Fruit fly (Drosophila melanogaster) whole organism, embryonic: ENCODE results near the gene fig.

Source experiments
- CG10147 ChIP-seq: fragments of 200-800 bp; sonication (Bioruptor generic); optimal IDR thresholded peaks from 2 replicates; lab custom pipeline; 2019; ENCODE audit warnings: missing biosample characterization, mild to moderate bottlenecking, missing genetic modification characterization, moderate library complexity
- CG12391 ChIP-seq: fragments of 200-800 bp; sonication (Bioruptor generic); optimal IDR thresholded peaks from 3 replicates; lab custom pipeline; 2018; ENCODE audit warnings: missing biosample characterization, mild to moderate bottlenecking, missing genetic modification characterization, moderate library complexity
- CG12942 ChIP-seq: fragments of 200-800 bp; sonication (Bioruptor generic); optimal IDR thresholded peaks from 3 replicates; lab custom pipeline; 2016; ENCODE audit warnings: missing biosample characterization, missing genetic modification characterization
- CG14441 ChIP-seq: fragments of 200-800 bp; sonication (Bioruptor generic); IDR thresholded peaks from 2 replicates; pipeline ENCODE4 v1.3.6; 2022; ENCODE audit warnings: missing biosample characterization, missing genetic modification characterization
- CG15011 ChIP-seq: fragments of 200-800 bp; sonication (Bioruptor generic); optimal IDR thresholded peaks from 3 replicates; lab custom pipeline; 2018; ENCODE audit warnings: missing biosample characterization, mild to moderate bottlenecking, missing genetic modification characterization
- CG17328 ChIP-seq: fragments of 200-800 bp; sonication (Bioruptor generic); IDR thresholded peaks from 2 replicates; pipeline ENCODE4 v1.3.6; 2022; ENCODE audit warnings: missing biosample characterization, missing genetic modification characterization
- CG17359 ChIP-seq: fragments of 200-800 bp; sonication (Bioruptor generic); optimal IDR thresholded peaks from 3 replicates; lab custom pipeline; 2018; ENCODE audit warnings: missing biosample characterization, mild to moderate bottlenecking, missing genetic modification characterization, moderate library complexity
- CG17612 ChIP-seq: fragments of 200-800 bp; sonication (Bioruptor generic); IDR thresholded peaks from 2 replicates; pipeline ENCODE4 v1.3.6; 2022; ENCODE audit warnings: missing biosample characterization, missing genetic modification characterization
- CG18262 ChIP-seq: fragments of 200-800 bp; optimal IDR thresholded peaks from 3 replicates; lab custom pipeline; 2019; ENCODE audit warnings: missing biosample characterization, mild to moderate bottlenecking, missing genetic modification characterization, moderate library complexity
- CG18599 ChIP-seq: fragments of 200-800 bp; sonication (Bioruptor generic); optimal IDR thresholded peaks from 3 replicates; lab custom pipeline; 2017; ENCODE audit warnings: missing biosample characterization, missing genetic modification characterization, mild to moderate bottlenecking, moderate library complexity, missing genetic modification reagents
- CG18764 ChIP-seq: fragments of 200-800 bp; sonication (Bioruptor generic); optimal IDR thresholded peaks from 3 replicates; lab custom pipeline; 2016; ENCODE audit warnings: missing biosample characterization, missing genetic modification characterization
- CG2712 ChIP-seq: fragments of 200-800 bp; optimal IDR thresholded peaks from 3 replicates; lab custom pipeline; 2019; ENCODE audit warnings: missing biosample characterization, mild to moderate bottlenecking, missing genetic modification characterization, moderate library complexity
- CG33213 ChIP-seq: fragments of 200-800 bp; sonication (Bioruptor generic); optimal IDR thresholded peaks from 3 replicates; lab custom pipeline; 2016; ENCODE audit warnings: missing biosample characterization, missing genetic modification characterization
- CG5180 ChIP-seq: fragments of 200-800 bp; sonication (Bioruptor generic); optimal IDR thresholded peaks from 3 replicates; lab custom pipeline; 2017; ENCODE audit warnings: missing biosample characterization, missing genetic modification characterization, mild to moderate bottlenecking, moderate library complexity, missing genetic modification reagents
- CG6175 ChIP-seq: fragments of 200-800 bp; sonication (Bioruptor generic); IDR thresholded peaks from 3 replicates; pipeline ENCODE4 v1.3.6; 2022; ENCODE audit warnings: missing biosample characterization, missing genetic modification characterization
- CG6765 ChIP-seq: fragments of 200-800 bp; sonication (Bioruptor generic); optimal IDR thresholded peaks from 3 replicates; lab custom pipeline; 2017; ENCODE audit warnings: missing biosample characterization, mild to moderate bottlenecking, missing genetic modification characterization
- CkIIα-i1 ChIP-seq: fragments of 200-800 bp; sonication (Bioruptor generic); IDR thresholded peaks from 2 replicates; pipeline ENCODE4 v1.3.6; 2022; ENCODE audit warnings: missing biosample characterization, missing genetic modification characterization
- Dip3 ChIP-seq: fragments of 200-800 bp; sonication (Bioruptor generic); optimal IDR thresholded peaks from 3 replicates; lab custom pipeline; 2016; ENCODE audit warnings: missing biosample characterization, missing genetic modification characterization
- Hey ChIP-seq: fragments of 200-800 bp; sonication (Bioruptor generic); optimal IDR thresholded peaks from 3 replicates; lab custom pipeline; 2018; ENCODE audit warnings: missing biosample characterization, mild to moderate bottlenecking, missing genetic modification characterization
- HmgD ChIP-seq: fragments of 200-800 bp; sonication (Bioruptor generic); optimal IDR thresholded peaks from 3 replicates; lab custom pipeline; 2016; ENCODE audit warnings: missing biosample characterization, missing genetic modification characterization
- Hr3 ChIP-seq: fragments of 200-800 bp; sonication (Bioruptor generic); optimal IDR thresholded peaks from 3 replicates; lab custom pipeline; 2016; ENCODE audit warnings: missing biosample characterization, missing genetic modification characterization
- Hr51 ChIP-seq, 2 experiments: fragments of 200-800 bp; sonication (Bioruptor generic); optimal IDR thresholded peaks; 2 replicates in 1 of 2; 3 replicates in 1 of 2; lab custom pipeline; 2016 to 2018; ENCODE audit warnings: missing biosample characterization in 2 of 2, missing genetic modification characterization in 2 of 2, mild to moderate bottlenecking in 1 of 2, moderate library complexity in 1 of 2
- MBD-R2 ChIP-seq: fragments of 200-800 bp; sonication (Bioruptor generic); IDR thresholded peaks from 2 replicates; pipeline ENCODE4 v1.3.6; 2022; ENCODE audit warnings: missing biosample characterization, missing genetic modification characterization
- Nf-YC ChIP-seq: fragments of 200-800 bp; optimal IDR thresholded peaks from 3 replicates; lab custom pipeline; 2019; ENCODE audit warnings: missing biosample characterization, mild to moderate bottlenecking, missing genetic modification characterization, moderate library complexity
- Six4 ChIP-seq: fragments of 200-800 bp; sonication (Bioruptor generic); optimal IDR thresholded peaks from 2 replicates; lab custom pipeline; 2016; ENCODE audit warnings: missing biosample characterization, missing genetic modification characterization
- Stat92E ChIP-seq, 3 experiments: fragments of >200 bp in 2 of 3; fragments of 200-800 bp in 1 of 3; sonication (Bioruptor generic) in 1 of 3; optimal IDR thresholded peaks; 2 replicates each; lab custom pipeline; 2017 to 2019; ENCODE audit warnings: missing biosample characterization in 3 of 3, missing genetic modification characterization in 3 of 3, mild to moderate bottlenecking in 1 of 3, moderate library complexity in 1 of 3
- amos ChIP-seq: fragments of 200-800 bp; sonication (Bioruptor generic); IDR thresholded peaks from 2 replicates; pipeline ENCODE4 v1.3.6; 2022; ENCODE audit warnings: missing biosample characterization, missing genetic modification characterization; ENCODE audit not compliant: partially characterized antibody
- bsh ChIP-seq, 2 experiments: fragments of 200-800 bp; sonication (Bioruptor generic); optimal IDR thresholded peaks; 2 replicates each; lab custom pipeline; 2017 to 2018; ENCODE audit warnings: mild to moderate bottlenecking in 2 of 2, missing biosample characterization in 2 of 2, missing genetic modification characterization in 2 of 2, moderate library complexity in 1 of 2
- caup ChIP-seq: fragments of 200-800 bp; sonication (Bioruptor generic); optimal IDR thresholded peaks from 3 replicates; lab custom pipeline; 2017; ENCODE audit warnings: missing biosample characterization, mild to moderate bottlenecking, missing genetic modification characterization, moderate library complexity; ENCODE audit not compliant: severe bottlenecking
- chif ChIP-seq, 2 experiments: fragments of 200-800 bp; sonication (Bioruptor generic); optimal IDR thresholded peaks; 3 replicates each; lab custom pipeline; 2016; ENCODE audit warnings: missing biosample characterization in 2 of 2, missing genetic modification characterization in 2 of 2
- crc ChIP-seq: fragments of 200-800 bp; sonication (Bioruptor generic); optimal IDR thresholded peaks from 2 replicates; lab custom pipeline; 2016; ENCODE audit warnings: missing biosample characterization, missing genetic modification characterization
- cwo ChIP-seq: fragments of 200-800 bp; sonication (Bioruptor generic); optimal IDR thresholded peaks from 3 replicates; lab custom pipeline; 2017; ENCODE audit warnings: missing biosample characterization, missing genetic modification characterization, mild to moderate bottlenecking, moderate library complexity, missing genetic modification reagents
- da ChIP-seq: fragments of 200-800 bp; sonication (Bioruptor generic); optimal IDR thresholded peaks from 2 replicates; lab custom pipeline; 2016; ENCODE audit warnings: missing biosample characterization, missing genetic modification characterization
- danr ChIP-seq: fragments of 200-800 bp; sonication (Bioruptor generic); IDR thresholded peaks from 2 replicates; pipeline ENCODE4 v1.3.6; 2022; ENCODE audit warnings: missing biosample characterization, missing genetic modification characterization
- dm ChIP-seq: fragments of 200-800 bp; sonication (Bioruptor generic); optimal IDR thresholded peaks from 3 replicates; lab custom pipeline; 2016; ENCODE audit warnings: missing biosample characterization, missing genetic modification characterization
- emc ChIP-seq: fragments of 200-800 bp; sonication (Bioruptor generic); optimal IDR thresholded peaks from 2 replicates; lab custom pipeline; 2016; ENCODE audit warnings: missing biosample characterization, missing genetic modification characterization
- eyg ChIP-seq: fragments of 200-800 bp; sonication (Bioruptor generic); optimal IDR thresholded peaks from 3 replicates; lab custom pipeline; 2016; ENCODE audit warnings: missing biosample characterization, missing genetic modification characterization
- ftz-f1 ChIP-seq: fragments of 200-800 bp; sonication (Bioruptor generic); optimal IDR thresholded peaks from 2 replicates; lab custom pipeline; 2016; ENCODE audit warnings: missing biosample characterization, missing genetic modification characterization
- gt ChIP-seq: fragments of 200-800 bp; sonication (Bioruptor generic); IDR thresholded peaks from 2 replicates; pipeline ENCODE4 v1.3.6; 2022; ENCODE audit warnings: missing biosample characterization, missing genetic modification characterization
- knrl ChIP-seq: fragments of 200-800 bp; sonication (Bioruptor generic); IDR thresholded peaks from 3 replicates; pipeline ENCODE4 v1.3.6; 2022; ENCODE audit warnings: missing biosample characterization, missing genetic modification characterization; ENCODE audit not compliant: partially characterized antibody
- nmo ChIP-seq: fragments of 200-800 bp; sonication (Bioruptor generic); optimal IDR thresholded peaks from 2 replicates; lab custom pipeline; 2018; ENCODE audit warnings: missing biosample characterization, mild to moderate bottlenecking, missing genetic modification characterization, moderate library complexity
- rib ChIP-seq: fragments of 200-800 bp; sonication (Bioruptor generic); IDR thresholded peaks from 2 replicates; pipeline ENCODE4 v1.3.6; 2022; ENCODE audit warnings: missing biosample characterization, missing genetic modification characterization
- slbo ChIP-seq: fragments of 200-800 bp; sonication (Bioruptor generic); IDR thresholded peaks from 2 replicates; pipeline ENCODE4 v1.3.6; 2022; ENCODE audit warnings: missing biosample characterization, missing genetic modification characterization
- stc ChIP-seq: fragments of 200-800 bp; sonication (Bioruptor generic); IDR thresholded peaks from 2 replicates; pipeline ENCODE4 v1.3.6; 2022; ENCODE audit warnings: missing biosample characterization, missing genetic modification characterization
- stwl ChIP-seq: fragments of 200-800 bp; sonication (Bioruptor generic); optimal IDR thresholded peaks from 3 replicates; lab custom pipeline; 2018; ENCODE audit warnings: missing biosample characterization, mild to moderate bottlenecking, missing genetic modification characterization, moderate library complexity
- tap ChIP-seq: fragments of 200-800 bp; optimal IDR thresholded peaks from 3 replicates; lab custom pipeline; 2019; ENCODE audit warnings: missing biosample characterization, mild to moderate bottlenecking, missing genetic modification characterization, moderate library complexity
- tll ChIP-seq, 2 experiments: fragments of 200-800 bp in 1 of 2; fragments of >200 bp in 1 of 2; sonication (Bioruptor generic) in 1 of 2; optimal IDR thresholded peaks; 2 replicates each; lab custom pipeline; 2017 to 2019; ENCODE audit warnings: missing biosample characterization in 2 of 2, missing genetic modification characterization in 2 of 2, mild to moderate bottlenecking in 1 of 2, moderate library complexity in 1 of 2
- tx ChIP-seq: fragments of 200-800 bp; sonication (Bioruptor generic); optimal IDR thresholded peaks from 2 replicates; lab custom pipeline; 2016; ENCODE audit warnings: missing biosample characterization, missing genetic modification characterization
- wek ChIP-seq: fragments of 200-800 bp; sonication (Bioruptor generic); optimal IDR thresholded peaks from 3 replicates; lab custom pipeline; 2018; ENCODE audit warnings: missing biosample characterization, mild to moderate bottlenecking, missing genetic modification characterization, moderate library complexity

The fig gene

DNA sequence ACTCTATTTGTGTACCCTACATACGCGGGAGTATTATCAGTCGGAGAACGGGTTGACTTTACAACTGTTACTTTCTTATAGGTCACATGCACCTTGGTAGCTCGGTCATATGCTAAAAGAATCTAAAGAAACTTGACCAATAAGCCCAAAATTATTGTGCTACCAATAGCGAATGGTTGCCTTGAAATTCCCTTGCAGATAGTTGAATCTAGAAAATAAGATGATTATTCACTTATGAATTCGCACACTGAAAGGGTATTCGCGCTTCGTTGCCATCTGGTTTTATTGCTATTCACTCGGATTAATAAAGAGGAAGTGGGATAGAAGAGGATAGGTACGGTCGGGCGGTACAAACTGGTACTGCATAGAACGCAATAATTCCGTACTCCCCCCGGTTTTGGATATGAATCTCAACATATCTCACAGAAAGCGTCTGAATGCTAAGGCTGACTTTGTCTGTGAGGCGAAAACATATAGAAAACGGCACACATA is 6.4 kb downstream of the fig start (continued):
- no peak for TF ChIP-seq HmgD (GFP tag; lab: Kevin White, UChicago)
- no peak for TF ChIP-seq Hey
- TF ChIP-seq nmo (GFP tag; lab: Kevin White, UChicago): peak; percentile 83
- TF ChIP-seq CG18262 (tag; lab: Kevin White, UChicago): peak; percentile 33
- peak; percentile 70 for TF ChIP-seq CG14441 (GFP tag; lab: Robert Waterston, UW)
- peak; percentile 51 for TF ChIP-seq Nf-YC (tag; lab: Kevin White, UChicago)
- peak; percentile 53 for TF ChIP-seq CG2712 (tag; lab: Kevin White, UChicago)
- peak; percentile 83 for TF ChIP-seq eyg (GFP tag; lab: Kevin White, UChicago)
- peak; percentile 68 for TF ChIP-seq emc (GFP tag; lab: Kevin White, UChicago)
- TF ChIP-seq crc (GFP tag; lab: Kevin White, UChicago): peak; percentile 55
- peak; percentile 78 for TF ChIP-seq Dip3 (GFP tag; lab: Kevin White, UChicago)
- no peak for TF ChIP-seq Six4 (GFP tag; lab: Kevin White, UChicago)
- peak; percentile 59 for TF ChIP-seq CG6765 (GFP tag; lab: Kevin White, UChicago)
- 0 out of 2 replicates have a peak, but pooled peaks have one; percentile 48 for TF ChIP-seq CG17612
- peak; percentile 57 for TF ChIP-seq CG17359
- TF ChIP-seq caup (GFP tag; lab: Kevin White, UChicago): peak; percentile 60
- peak; percentile 9 for TF ChIP-seq CG5180 (GFP tag; lab: Kevin White, UChicago)
- peak; percentile 71; the same call in 2 of the 3 replicates for TF ChIP-seq CG6175 (GFP tag; lab: Robert Waterston, UW)
- peak; percentile 52 for TF ChIP-seq CG33213
- no peak for TF ChIP-seq knrl (GFP tag; lab: Robert Waterston, UW)
- TF ChIP-seq slbo (GFP tag; lab: Robert Waterston, UW): peak; percentile 82
- peak; percentile 56 to 57 for TF ChIP-seq bsh (GFP tag; optimal IDR thresholded peaks at IDR 0.05; lab: Kevin White, UChicago)
- TF ChIP-seq cwo (GFP tag; lab: Kevin White, UChicago): peak; percentile 76
- TF ChIP-seq rib (GFP tag; lab: Robert Waterston, UW): peak; percentile 56
- peak in 1 of 2 experiments; percentile 8 for TF ChIP-seq tll (GFP tag; optimal IDR thresholded peaks at IDR 0.05; lab: Kevin White, UChicago)
- TF ChIP-seq CG10147 (GFP tag; lab: Kevin White, UChicago): peak; percentile 81
- TF ChIP-seq danr: peak; percentile 48; the same call in 1 of the 2 replicates
- peak; percentile 33 for TF ChIP-seq dm
- peak; percentile 0 for TF ChIP-seq wek (GFP tag; lab: Kevin White, UChicago)
- peak; percentile 61 for TF ChIP-seq Hr3 (GFP tag; lab: Kevin White, UChicago)
- TF ChIP-seq Hr51 (GFP tag; optimal IDR thresholded peaks at IDR 0.05; lab: Kevin White, UChicago): peak; percentile 74 to 82
- TF ChIP-seq chif (GFP tag; optimal IDR thresholded peaks at IDR 0.05; lab: Kevin White, UChicago): peak; percentile 48 to 72
- no peak for TF ChIP-seq CkIIα-i1 (GFP tag; lab: Robert Waterston, UW)
- peak; percentile 43; the same call in 1 of the 2 replicates for TF ChIP-seq CG17328
- TF ChIP-seq CG12391 (tag; lab: Kevin White, UChicago): peak; percentile 79
- TF ChIP-seq CG15011 (GFP tag; lab: Kevin White, UChicago): peak; percentile 55
- no peak for TF ChIP-seq stwl (tag; lab: Kevin White, UChicago)
- peak; percentile 56; the same call in 1 of the 2 replicates for TF ChIP-seq MBD-R2 (GFP tag; lab: Robert Waterston, UW)
- TF ChIP-seq CG12942 (GFP tag; lab: Kevin White, UChicago): peak; percentile 53
- TF ChIP-seq CG18764 (GFP tag; lab: Kevin White, UChicago): no peak
- TF ChIP-seq ftz-f1 (GFP tag; lab: Kevin White, UChicago): no peak
- TF ChIP-seq stc (GFP tag; lab: Robert Waterston, UW): peak; percentile 60; the same call in 1 of the 2 replicates
- peak; percentile 28 for TF ChIP-seq tap
- TF ChIP-seq tx (GFP tag; lab: Kevin White, UChicago): peak; percentile 68
- TF ChIP-seq da (GFP tag; lab: Kevin White, UChicago): no peak
- TF ChIP-seq Stat92E (GFP tag; optimal IDR thresholded peaks at IDR 0.05; lab: Kevin White, UChicago): no peak
- TF ChIP-seq amos (GFP tag; lab: Robert Waterston, UW): no peak
- TF ChIP-seq CG18599 (GFP tag; lab: Kevin White, UChicago): peak; percentile 81
- TF ChIP-seq gt (GFP tag; lab: Robert Waterston, UW): no peak
